Fruit fly (Drosophila melanogaster): Measurements from ENCODE around the gene ND-23.

DNA sequence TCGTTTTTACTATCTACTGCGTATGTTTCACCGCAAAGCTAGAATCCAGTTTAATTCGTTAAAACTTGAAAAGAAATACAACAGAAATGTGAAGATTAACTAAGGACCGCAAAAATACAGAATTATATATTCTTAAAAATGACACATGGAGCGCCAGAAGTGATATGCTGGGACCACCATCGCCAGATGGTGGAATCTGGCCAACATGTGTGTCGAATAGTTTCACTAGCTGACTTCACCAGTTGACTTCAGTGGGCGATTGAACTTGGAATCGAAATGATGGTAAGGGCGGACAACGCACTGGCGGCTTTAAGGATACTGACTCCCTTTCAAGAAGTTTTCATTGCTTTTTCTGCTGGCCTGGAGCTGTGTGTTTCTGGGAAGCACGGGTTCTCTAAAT, 34.9 kb downstream of the ND-23 start, which contains the start of gene CG9593:
- no peak for TF ChIP-seq Sin3A (optimal IDR thresholded peaks at IDR 0.05)
- no peak for TF ChIP-seq insv (optimal IDR thresholded peaks at IDR 0.05)
- no peak for TF ChIP-seq psq (optimal IDR thresholded peaks at IDR 0.05)
